Fruit fly (Drosophila melanogaster): ENCODE data around the gene CG12535.

CG12535 gene

dm6 chrX:3403411-3403810 lies 45.3 kb downstream of the CG12535 start (continued):
- TF ChIP-seq lov (optimal IDR thresholded peaks at IDR 0.05) (no peak), lov (GFP tag; IDR thresholded peaks at IDR 0.05) (no peak), Poxn (GFP tag; IDR thresholded peaks at IDR 0.05) (no peak), bbx (GFP tag; IDR thresholded peaks at IDR 0.05; ENCODE audit: partially characterized antibody) (no peak), Atf-2 (GFP tag; optimal IDR thresholded peaks at IDR 0.05) (no peak), nerfin-2 (GFP tag; IDR thresholded peaks at IDR 0.05; ENCODE audit: partially characterized antibody) (no peak), CHES-1-like (GFP tag; optimal IDR thresholded peaks at IDR 0.05) (no peak), HHEX (GFP tag; optimal IDR thresholded peaks at IDR 0.05) (no peak), ham (GFP tag; IDR thresholded peaks at IDR 0.05) (no peak), gsb (GFP tag; IDR thresholded peaks at IDR 0.05) (0 out of 2 replicates have a peak, but pooled peaks have one; percentile 28), Kr (GFP tag; optimal IDR thresholded peaks at IDR 0.05) (no peak), CG14050 (GFP tag; IDR thresholded peaks at IDR 0.05) (no peak), exex (tag; optimal IDR thresholded peaks at IDR 0.05) (no peak), dan (GFP tag; IDR thresholded peaks at IDR 0.05) (no peak), jing (GFP tag; optimal IDR thresholded peaks at IDR 0.05) (no peak), CG3281 (GFP tag; optimal IDR thresholded peaks at IDR 0.05) (no peak), otp (GFP tag; IDR thresholded peaks at IDR 0.05) (no peak), danr (GFP tag; IDR thresholded peaks at IDR 0.05) (no peak), gcm2 (GFP tag; optimal IDR thresholded peaks at IDR 0.05) (no peak), tna (GFP tag; IDR thresholded peaks at IDR 0.05; ENCODE audit: partially characterized antibody) (no peak), TFAM (GFP tag; optimal IDR thresholded peaks at IDR 0.05) (no peak), CG8478 (optimal IDR thresholded peaks at IDR 0.05) (no peak), ato (GFP tag; IDR thresholded peaks at IDR 0.05; ENCODE audit: partially characterized antibody) (no peak), Fer3 (tag; optimal IDR thresholded peaks at IDR 0.05) (no peak), Myb (GFP tag; optimal IDR thresholded peaks at IDR 0.05) (peak; percentile 12), prd (optimal IDR thresholded peaks at IDR 0.05) (no peak), prd (GFP tag; IDR thresholded peaks at IDR 0.05) (peak; percentile 59; the same call in 2 of the 3 replicates), CG5180 (GFP tag; optimal IDR thresholded peaks at IDR 0.05) (no peak), CG6813 (GFP tag; optimal IDR thresholded peaks at IDR 0.05) (no peak), CG15479 (GFP tag; optimal IDR thresholded peaks at IDR 0.05) (no peak), vvl (GFP tag; IDR thresholded peaks at IDR 0.05) (peak; percentile 48; the same call in 1 of the 2 replicates), Sry-δ (GFP tag; optimal IDR thresholded peaks at IDR 0.05) (no peak), CG4707 (GFP tag; optimal IDR thresholded peaks at IDR 0.05) (no peak), vnd (GFP tag; IDR thresholded peaks at IDR 0.05; ENCODE audit: partially characterized antibody) (no peak), croc (GFP tag; conservative IDR thresholded peaks at IDR 0.05) (no peak), CG8290 (GFP tag; optimal IDR thresholded peaks at IDR 0.05) (no peak), CG8290 (tag; optimal IDR thresholded peaks at IDR 0.05) (peak in 1 of 2 experiments; percentile 55), ap (GFP tag; IDR thresholded peaks at IDR 0.05) (peak; percentile 4; the same call in 1 of the 2 replicates), sob (GFP tag; IDR thresholded peaks at IDR 0.05) (peak; percentile 55; the same call in 1 of the 2 replicates), lbe (GFP tag; optimal IDR thresholded peaks at IDR 0.05) (no peak), CG6175 (GFP tag; IDR thresholded peaks at IDR 0.05) (no peak), CG15696 (tag; optimal IDR thresholded peaks at IDR 0.05) (no peak), CG17385 (GFP tag; optimal IDR thresholded peaks at IDR 0.05) (no peak), schlank (tag; optimal IDR thresholded peaks at IDR 0.05) (no peak), gsb-n (tag; optimal IDR thresholded peaks at IDR 0.05) (no peak), Ssrp (tag; optimal IDR thresholded peaks at IDR 0.05) (no peak), CG4360 (GFP tag; IDR thresholded peaks at IDR 0.05) (no peak), gt (GFP tag; IDR thresholded peaks at IDR 0.05) (no peak), amos (GFP tag; IDR thresholded peaks at IDR 0.05; ENCODE audit: partially characterized antibody) (no peak), CG13287 (GFP tag; IDR thresholded peaks at IDR 0.05; ENCODE audit: partially characterized antibody) (no peak), CG14667 (GFP tag; IDR thresholded peaks at IDR 0.05) (0 out of 2 replicates have a peak, but pooled peaks have one; percentile 4), HmgD (GFP tag; optimal IDR thresholded peaks at IDR 0.05) (no peak)
